Worm (Caenorhabditis elegans) whole organism, young adult: Measurements from ENCODE around the gene ced-3.

Source experiments
- B0261.1 ChIP-seq: sonication (generic microtip); optimal IDR thresholded peaks from 2 replicates; lab custom pipeline; 2016; ENCODE audit warnings: mild to moderate bottlenecking, missing genetic modification characterization, moderate library complexity, missing compliant biosample characterization
- F10E7.11 ChIP-seq: sonication (generic microtip); optimal IDR thresholded peaks from 2 replicates; lab custom pipeline; 2017; ENCODE audit warnings: mild to moderate bottlenecking, missing genetic modification characterization, moderate library complexity, missing compliant biosample characterization
- F37B4.10 ChIP-seq: fragments of 200-800 bp; sonication (Bioruptor generic); IDR thresholded peaks from 2 replicates; pipeline ENCODE4 v1.3.6; 2022; ENCODE audit warnings: missing genetic modification characterization, missing compliant biosample characterization
- F39B2.1 ChIP-seq: fragments of 200-800 bp; sonication (Bioruptor generic); IDR thresholded peaks from 2 replicates; pipeline ENCODE4 v1.3.6; 2022; ENCODE audit warnings: missing genetic modification reagents, missing genetic modification characterization, missing compliant biosample characterization
- F49E8.2 ChIP-seq: sonication (generic microtip); optimal IDR thresholded peaks from 3 replicates; lab custom pipeline; 2017; ENCODE audit warnings: missing genetic modification characterization, mild to moderate bottlenecking, missing compliant biosample characterization, antibody characterized with exemption, moderate library complexity; ENCODE audit not compliant: insufficient read depth
- F52B5.7 ChIP-seq: sonication (generic microtip); optimal IDR thresholded peaks from 2 replicates; lab custom pipeline; 2016; ENCODE audit warnings: mild to moderate bottlenecking, missing genetic modification characterization, missing compliant biosample characterization
- K12H6.12 ChIP-seq: fragments of 200-800 bp; sonication (Bioruptor generic); optimal IDR thresholded peaks from 2 replicates; lab custom pipeline; 2018; ENCODE audit warnings: mild to moderate bottlenecking, missing genetic modification characterization, missing compliant biosample characterization
- T07F8.4 ChIP-seq: sonication (generic microtip); optimal IDR thresholded peaks from 2 replicates; lab custom pipeline; 2016; ENCODE audit warnings: mild to moderate bottlenecking, missing genetic modification characterization, moderate library complexity, missing compliant biosample characterization
- T26A5.8 ChIP-seq: sonication (generic microtip); optimal IDR thresholded peaks from 2 replicates; lab custom pipeline; 2016; ENCODE audit warnings: missing genetic modification characterization, missing compliant biosample characterization
- Y53F4B.3 ChIP-seq: fragments of 200-800 bp; sonication (Bioruptor generic); IDR thresholded peaks from 2 replicates; pipeline ENCODE4 v1.3.6; 2022; ENCODE audit warnings: missing genetic modification reagents, missing genetic modification characterization, missing compliant biosample characterization
- Y56A3A.18 ChIP-seq: fragments of 200-800 bp; sonication (Bioruptor generic); IDR thresholded peaks from 2 replicates; pipeline ENCODE4 v1.3.6; 2022; ENCODE audit warnings: missing genetic modification reagents, missing genetic modification characterization, missing compliant biosample characterization
- athp-1 ChIP-seq: sonication (generic microtip); optimal IDR thresholded peaks from 2 replicates; lab custom pipeline; 2017; ENCODE audit warnings: mild to moderate bottlenecking, missing genetic modification characterization, missing compliant biosample characterization
- ccch-3 ChIP-seq: fragments of 200-800 bp; sonication (Bioruptor generic); optimal IDR thresholded peaks from 2 replicates; lab custom pipeline; 2018; ENCODE audit warnings: mild to moderate bottlenecking, missing genetic modification characterization, missing compliant biosample characterization
- cebp-1 ChIP-seq, 2 experiments: fragments of 200-800 bp in 1 of 2; sonication (Bioruptor generic) in 1 of 2; sonication (generic microtip) in 1 of 2; IDR thresholded peaks in 1 of 2; optimal IDR thresholded peaks in 1 of 2; 2 replicates each; pipeline versions ENCODE4 v1.3.6 to Lab custom; 2017 to 2022; ENCODE audit warnings: missing compliant biosample characterization in 2 of 2, missing genetic modification characterization in 2 of 2, mild to moderate bottlenecking in 1 of 2, missing genetic modification reagents in 1 of 2, moderate library complexity in 1 of 2
- ceh-27 ChIP-seq: fragments of 200-800 bp; sonication (Bioruptor generic); optimal IDR thresholded peaks from 2 replicates; lab custom pipeline; 2018; ENCODE audit warnings: mild to moderate bottlenecking, missing genetic modification characterization, moderate library complexity, missing compliant biosample characterization
- ekl-4 ChIP-seq: fragments of 200-800 bp; sonication (Bioruptor generic); IDR thresholded peaks from 2 replicates; pipeline ENCODE4 v1.3.6; 2022; ENCODE audit warnings: missing genetic modification reagents, missing genetic modification characterization, missing compliant biosample characterization
- ets-4 ChIP-seq: fragments of 200-800 bp; sonication (Bioruptor generic); optimal IDR thresholded peaks from 2 replicates; lab custom pipeline; 2018; ENCODE audit warnings: mild to moderate bottlenecking, missing genetic modification characterization, missing compliant biosample characterization
- him-1 ChIP-seq: sonication (generic microtip); optimal IDR thresholded peaks from 2 replicates; lab custom pipeline; 2016; ENCODE audit warnings: missing genotype, missing genetic modification reagents, missing genetic modification characterization, missing compliant biosample characterization
- let-607 ChIP-seq, 2 experiments: fragments of 200-800 bp in 1 of 2; sonication (Bioruptor generic) in 1 of 2; sonication (generic microtip) in 1 of 2; optimal IDR thresholded peaks; 2 replicates each; lab custom pipeline; 2016 to 2018; ENCODE audit warnings: mild to moderate bottlenecking in 2 of 2, missing compliant biosample characterization in 2 of 2, missing genetic modification characterization in 2 of 2, moderate library complexity in 2 of 2, missing genotype in 1 of 2
- lin-26 ChIP-seq: fragments of 200-800 bp; sonication (Bioruptor generic); IDR thresholded peaks from 2 replicates; pipeline ENCODE4 v1.3.6; 2022; ENCODE audit warnings: missing genetic modification reagents, missing genetic modification characterization, missing compliant biosample characterization
- lin-35 ChIP-seq, 3 experiments: fragments of 150-350 bp in 2 of 3; sonication (generic microtip) in 1 of 3; optimal IDR thresholded peaks; 2 replicates each; lab custom pipeline; 2014 to 2018; ENCODE audit warnings: missing biosample characterization in 3 of 3, missing genetic modification characterization in 3 of 3, missing genetic modification reagents in 3 of 3
- lsy-27 ChIP-seq: sonication (generic microtip); optimal IDR thresholded peaks from 2 replicates; lab custom pipeline; 2017; ENCODE audit warnings: missing genetic modification characterization, mild to moderate bottlenecking, missing compliant biosample characterization, antibody characterized with exemption, missing genotype, borderline replicate concordance; ENCODE audit not compliant: insufficient read depth
- madf-10 ChIP-seq: sonication (generic microtip); optimal IDR thresholded peaks from 2 replicates; lab custom pipeline; 2016; ENCODE audit warnings: mild to moderate bottlenecking, missing genetic modification characterization, missing compliant biosample characterization
- madf-3 ChIP-seq: fragments of 200-800 bp; sonication (Bioruptor generic); IDR thresholded peaks from 2 replicates; pipeline ENCODE4 v1.3.6; 2022; ENCODE audit warnings: missing genetic modification reagents, missing genetic modification characterization, missing compliant biosample characterization
- madf-8 ChIP-seq: fragments of 200-800 bp; sonication (Bioruptor generic); conservative IDR thresholded peaks from 2 replicates; pipeline ENCODE4 v1.3.6; 2022; ENCODE audit warnings: missing genetic modification reagents, missing genetic modification characterization, missing compliant biosample characterization
- mcd-1 ChIP-seq: fragments of 200-800 bp; sonication (Bioruptor generic); IDR thresholded peaks from 2 replicates; pipeline ENCODE4 v1.3.6; 2022; ENCODE audit warnings: missing genetic modification reagents, missing genetic modification characterization, missing compliant biosample characterization
- mel-28 ChIP-seq: sonication (generic microtip); optimal IDR thresholded peaks from 2 replicates; lab custom pipeline; 2016; ENCODE audit warnings: borderline replicate concordance, mild to moderate bottlenecking, missing genetic modification characterization, missing compliant biosample characterization
- nhr-120 ChIP-seq: fragments of 200-800 bp; sonication (Bioruptor generic); IDR thresholded peaks from 2 replicates; pipeline ENCODE4 v1.3.6; 2022; ENCODE audit warnings: missing genetic modification characterization, missing compliant biosample characterization
- nhr-179 ChIP-seq: sonication (generic microtip); optimal IDR thresholded peaks from 2 replicates; lab custom pipeline; 2016; ENCODE audit warnings: mild to moderate bottlenecking, missing genetic modification characterization, missing compliant biosample characterization
- nhr-90 ChIP-seq: sonication (generic microtip); optimal IDR thresholded peaks from 2 replicates; lab custom pipeline; 2016; ENCODE audit warnings: missing genotype, mild to moderate bottlenecking, missing genetic modification characterization, missing compliant biosample characterization
- repo-1 ChIP-seq: sonication (generic microtip); optimal IDR thresholded peaks from 2 replicates; lab custom pipeline; 2017; ENCODE audit warnings: mild to moderate bottlenecking, missing genetic modification characterization, missing compliant biosample characterization
- sdz-38 ChIP-seq: sonication (generic microtip); optimal IDR thresholded peaks from 2 replicates; lab custom pipeline; 2016; ENCODE audit warnings: missing genotype, missing genetic modification characterization, missing compliant biosample characterization
- snpc-4 ChIP-seq, 5 experiments: fragments of 150-350 bp in 1 of 5; sonication (generic microtip) in 4 of 5; optimal IDR thresholded peaks; 2 replicates each; lab custom pipeline; 2014 to 2018; ENCODE audit warnings: missing genetic modification characterization in 5 of 5, missing biosample characterization in 3 of 5, antibody characterized with exemption in 2 of 5, mild to moderate bottlenecking in 2 of 5, missing compliant biosample characterization in 2 of 5, missing genotype in 2 of 5, moderate library complexity in 2 of 5, missing genetic modification reagents in 1 of 5
- unc-130 ChIP-seq: sonication (generic microtip); optimal IDR thresholded peaks from 2 replicates; lab custom pipeline; 2016; ENCODE audit warnings: missing genetic modification reagents, missing genetic modification characterization, missing compliant biosample characterization
- unc-62 ChIP-seq: fragments of 150-350 bp; optimal IDR thresholded peaks from 2 replicates; lab custom pipeline; 2014; ENCODE audit warnings: missing biosample characterization, missing genetic modification reagents, missing genetic modification characterization
- ztf-26 ChIP-seq: sonication (generic microtip); optimal IDR thresholded peaks from 2 replicates; lab custom pipeline; 2017; ENCODE audit warnings: missing genetic modification characterization, missing compliant biosample characterization

ced-3 gene

ce11 chrIV:13170241-13170640, 33.7 kb downstream of the ced-3 start, which contains the start of gene nas-14 (continued):
- TF ChIP-seq snpc-4 (GFP tag; optimal IDR thresholded peaks at IDR 0.05; lab: Kevin White, UChicago), result no peak
- no peak for TF ChIP-seq snpc-4 (tag; optimal IDR thresholded peaks at IDR 0.05; lab: Kevin White, UChicago)
- TF ChIP-seq T26A5.8 (tag; lab: Kevin White, UChicago), result no peak
- no peak for TF ChIP-seq madf-8 (GFP tag; lab: Robert Waterston, UW)
- TF ChIP-seq Y56A3A.18 (GFP tag; lab: Robert Waterston, UW), result no peak
- no peak for TF ChIP-seq him-1
- TF ChIP-seq F37B4.10, result no peak

- no peak for TF ChIP-seq lin-35 (GFP tag; optimal IDR thresholded peaks at IDR 0.05; lab: Kevin White, UChicago)
- no peak for TF ChIP-seq nhr-90 (tag; lab: Kevin White, UChicago)
- no peak for TF ChIP-seq mcd-1
- no peak for TF ChIP-seq athp-1 (tag; lab: Kevin White, UChicago)
- no peak for TF ChIP-seq F10E7.11 (tag; lab: Kevin White, UChicago)
- TF ChIP-seq unc-62 (GFP tag; lab: Kevin White, UChicago), result no peak
- no peak for TF ChIP-seq F49E8.2 (tag; lab: Kevin White, UChicago)
- TF ChIP-seq F39B2.1 (GFP tag; lab: Robert Waterston, UW), result no peak
- TF ChIP-seq nhr-179, result no peak
- no peak for TF ChIP-seq ztf-26
- no peak for TF ChIP-seq ceh-27 (GFP tag; lab: Kevin White, UChicago)
- TF ChIP-seq K12H6.12 (tag; lab: Kevin White, UChicago), result no peak
- no peak for TF ChIP-seq unc-130 (GFP tag; lab: Kevin White, UChicago)
Observed at ce11 chrIV:13167534-13167933, 36.4 kb downstream of the ced-3 start.

- TF ChIP-seq madf-3 (GFP tag; lab: Robert Waterston, UW) (no peak), lin-26 (no peak), madf-10 (tag; lab: Kevin White, UChicago) (no peak), ets-4 (GFP tag; lab: Kevin White, UChicago) (no peak), lsy-27 (no peak), sdz-38 (tag; lab: Kevin White, UChicago) (no peak), B0261.1 (tag; lab: Kevin White, UChicago) (no peak), cebp-1 (GFP tag; IDR thresholded peaks at IDR 0.05; lab: Robert Waterston, UW) (no peak), cebp-1 (tag; optimal IDR thresholded peaks at IDR 0.05; lab: Kevin White, UChicago) (no peak), nhr-179 (no peak), Y53F4B.3 (GFP tag; lab: Robert Waterston, UW) (no peak), nhr-120 (GFP tag; lab: Robert Waterston, UW) (no peak), madf-8 (GFP tag; lab: Robert Waterston, UW) (no peak), repo-1 (tag; lab: Kevin White, UChicago) (no peak), ccch-3 (GFP tag; lab: Kevin White, UChicago) (no peak), mel-28 (no peak), ekl-4 (GFP tag; lab: Robert Waterston, UW) (no peak), F52B5.7 (tag; lab: Kevin White, UChicago) (no peak), athp-1 (tag; lab: Kevin White, UChicago) (no peak), T07F8.4 (tag; lab: Kevin White, UChicago) (no peak), let-607 (tag; optimal IDR thresholded peaks at IDR 0.05; lab: Kevin White, UChicago) (no peak)
Observed at ce11 chrIV:13165181-13165580, 38.8 kb downstream of the ced-3 start, which contains the start of gene scl-14. TSS of gene scl-14 (plus strand) at chrIV:13165481.
